Fruit fly (Drosophila melanogaster) whole organism, adult: ENCODE data around the gene CG3793.

Source experiments
- CG11617 ChIP-seq: fragments of 200-800 bp; sonication (Bioruptor generic); optimal IDR thresholded peaks from 2 replicates; lab custom pipeline; 2017; ENCODE audit warnings: mild to moderate bottlenecking, missing biosample characterization, missing genetic modification reagents, missing genetic modification characterization
- CG14711 ChIP-seq: fragments of 200-800 bp; sonication (Bioruptor generic); optimal IDR thresholded peaks from 2 replicates; lab custom pipeline; 2018; ENCODE audit warnings: missing biosample characterization, mild to moderate bottlenecking, missing genetic modification characterization, moderate library complexity
- CG1620 ChIP-seq: fragments of 200-800 bp; sonication (Bioruptor generic); optimal IDR thresholded peaks from 2 replicates; lab custom pipeline; 2016; ENCODE audit warnings: missing biosample characterization, missing genetic modification characterization
- CG33017 ChIP-seq: fragments of 200-800 bp; sonication (Bioruptor generic); optimal IDR thresholded peaks from 2 replicates; lab custom pipeline; 2018; ENCODE audit warnings: missing biosample characterization, mild to moderate bottlenecking, missing genetic modification characterization, moderate library complexity
- CG5204 ChIP-seq: fragments of 200-800 bp; sonication (Bioruptor generic); optimal IDR thresholded peaks from 2 replicates; lab custom pipeline; 2016; ENCODE audit warnings: missing biosample characterization, missing genetic modification characterization
- CG7045 ChIP-seq: fragments of 200-800 bp; sonication (Bioruptor generic); optimal IDR thresholded peaks from 2 replicates; lab custom pipeline; 2017; ENCODE audit warnings: missing biosample characterization, mild to moderate bottlenecking, missing genetic modification characterization
- CG7101 ChIP-seq: fragments of 200-800 bp; sonication (Bioruptor generic); optimal IDR thresholded peaks from 2 replicates; lab custom pipeline; 2018; ENCODE audit warnings: missing biosample characterization, mild to moderate bottlenecking, missing genetic modification characterization, moderate library complexity
- cic ChIP-seq: fragments of 200-800 bp; sonication (Bioruptor generic); optimal IDR thresholded peaks from 2 replicates; lab custom pipeline; 2017; ENCODE audit warnings: missing biosample characterization, mild to moderate bottlenecking, missing genetic modification characterization, moderate library complexity
- cnc ChIP-seq, 2 experiments: fragments of >200 bp; optimal IDR thresholded peaks; 2 replicates each; lab custom pipeline; 2017
- kay ChIP-seq: fragments of 200-800 bp; sonication (Bioruptor generic); peaks from one replicate; lab custom pipeline; 2016; ENCODE audit warnings: missing biosample characterization, missing genetic modification characterization, borderline replicate concordance
- ovo ChIP-seq: fragments of 200-800 bp; sonication (Bioruptor generic); optimal IDR thresholded peaks from 2 replicates; lab custom pipeline; 2016; ENCODE audit warnings: missing biosample characterization, missing genetic modification characterization
- toe ChIP-seq: fragments of 200-800 bp; sonication (Bioruptor generic); optimal IDR thresholded peaks from 2 replicates; lab custom pipeline; 2016; ENCODE audit warnings: missing biosample characterization, missing genetic modification characterization

- TF ChIP-seq CG11617 (GFP tag; lab: Kevin White, UChicago), result no peak
- TF ChIP-seq cnc (optimal IDR thresholded peaks at IDR 0.05; lab: Kevin White, UChicago), result no peak
- TF ChIP-seq CG1620, result no peak
- no peak for TF ChIP-seq kay (GFP tag; lab: Kevin White, UChicago)
- TF ChIP-seq CG7101 (tag; lab: Kevin White, UChicago), result no peak
- no peak for TF ChIP-seq CG5204 (GFP tag; lab: Kevin White, UChicago)
- no peak for TF ChIP-seq CG33017 (tag; lab: Kevin White, UChicago)
- TF ChIP-seq CG14711 (tag; lab: Kevin White, UChicago), result no peak
- TF ChIP-seq toe (GFP tag; lab: Kevin White, UChicago), result no peak
- no peak for TF ChIP-seq ovo (GFP tag; lab: Kevin White, UChicago)
- no peak for TF ChIP-seq CG7045 (GFP tag; lab: Kevin White, UChicago)
- TF ChIP-seq cic (GFP tag; lab: Kevin White, UChicago), result no peak
Measured at dm6 chr2L:15740918-15741317, 23.1 kb upstream of the CG3793 start.
